Worm (Caenorhabditis elegans) whole organism, early embryonic: Measurements from ENCODE around the gene dmsr-8.

ENCODE experiments used
- B0310.2 ChIP-seq: sonication (generic microtip); optimal IDR thresholded peaks from 2 replicates; lab custom pipeline; 2016; ENCODE audit warnings: mild to moderate bottlenecking, missing genetic modification characterization, missing compliant biosample characterization
- aly-1 ChIP-seq: sonication (generic microtip); optimal IDR thresholded peaks from 2 replicates; lab custom pipeline; 2016; ENCODE audit warnings: missing genetic modification characterization, missing compliant biosample characterization
- ets-7 ChIP-seq: sonication (generic microtip); optimal IDR thresholded peaks from 2 replicates; lab custom pipeline; 2016; ENCODE audit warnings: missing genotype, missing genetic modification characterization, missing compliant biosample characterization
- flt-1 ChIP-seq: fragments of 200-800 bp; sonication (Bioruptor generic); IDR thresholded peaks from 2 replicates; pipeline ENCODE4 v1.3.6; 2022; ENCODE audit warnings: missing genetic modification characterization, missing compliant biosample characterization
- hmbx-1 ChIP-seq: sonication (generic microtip); optimal IDR thresholded peaks from 2 replicates; lab custom pipeline; 2016; ENCODE audit warnings: mild to moderate bottlenecking, missing genetic modification characterization, missing compliant biosample characterization
- hmg-4 ChIP-seq: fragments of 200-800 bp; sonication (Bioruptor generic); optimal IDR thresholded peaks from 2 replicates; lab custom pipeline; 2018; ENCODE audit warnings: mild to moderate bottlenecking, missing genetic modification characterization, missing compliant biosample characterization
- pes-1 ChIP-seq: fragments of 200-800 bp; sonication (Bioruptor generic); IDR thresholded peaks from 2 replicates; pipeline ENCODE4 v1.3.6; 2022; ENCODE audit warnings: missing genetic modification reagents, missing genetic modification characterization, missing compliant biosample characterization
- sea-1 ChIP-seq: fragments of 200-800 bp; sonication (Bioruptor generic); conservative IDR thresholded peaks from 2 replicates; pipeline ENCODE4 v1.3.6; 2022; ENCODE audit warnings: missing genetic modification characterization, missing compliant biosample characterization
- tbx-11 ChIP-seq: fragments of 200-800 bp; sonication (Bioruptor generic); IDR thresholded peaks from 2 replicates; pipeline ENCODE4 v1.3.6; 2022; ENCODE audit warnings: missing genetic modification characterization, missing compliant biosample characterization

- no peak for TF ChIP-seq flt-1 (GFP tag; lab: Robert Waterston, UW)
- TF ChIP-seq B0310.2 (tag; lab: Kevin White, UChicago): no peak
- TF ChIP-seq ets-7 (tag; lab: Kevin White, UChicago): no peak
- no peak for TF ChIP-seq tbx-11
- no peak for TF ChIP-seq hmbx-1 (tag; lab: Kevin White, UChicago)
- TF ChIP-seq pes-1: no peak
- TF ChIP-seq sea-1 (GFP tag; lab: Robert Waterston, UW): no peak
- no peak for TF ChIP-seq aly-1
- no peak for TF ChIP-seq hmg-4 (GFP tag; lab: Kevin White, UChicago)
Observed at ce11 chrV:10560621-10561020, 46.5 kb upstream of the dmsr-8 start, which contains the start of gene col-152.
